Fruit fly (Drosophila melanogaster) whole organism, adult: ENCODE measurements around the gene CG34179.

Experiments
- CG11617 ChIP-seq: fragments of 200-800 bp; sonication (Bioruptor generic); optimal IDR thresholded peaks from 2 replicates; lab custom pipeline; 2017; ENCODE audit warnings: mild to moderate bottlenecking, missing biosample characterization, missing genetic modification reagents, missing genetic modification characterization
- CG14711 ChIP-seq: fragments of 200-800 bp; sonication (Bioruptor generic); optimal IDR thresholded peaks from 2 replicates; lab custom pipeline; 2018; ENCODE audit warnings: missing biosample characterization, mild to moderate bottlenecking, missing genetic modification characterization, moderate library complexity
- CG1620 ChIP-seq: fragments of 200-800 bp; sonication (Bioruptor generic); optimal IDR thresholded peaks from 2 replicates; lab custom pipeline; 2016; ENCODE audit warnings: missing biosample characterization, missing genetic modification characterization
- CG7045 ChIP-seq: fragments of 200-800 bp; sonication (Bioruptor generic); optimal IDR thresholded peaks from 2 replicates; lab custom pipeline; 2017; ENCODE audit warnings: missing biosample characterization, mild to moderate bottlenecking, missing genetic modification characterization
- Clk ChIP-seq: fragments of 200-800 bp; sonication (Bioruptor generic); optimal IDR thresholded peaks from 2 replicates; lab custom pipeline; 2017; ENCODE audit warnings: missing biosample characterization, missing genetic modification characterization
- cnc ChIP-seq, 2 experiments: fragments of >200 bp; optimal IDR thresholded peaks; 2 replicates each; lab custom pipeline; 2017
- kay ChIP-seq: fragments of 200-800 bp; sonication (Bioruptor generic); peaks from one replicate; lab custom pipeline; 2016; ENCODE audit warnings: missing biosample characterization, missing genetic modification characterization, borderline replicate concordance
- ovo ChIP-seq: fragments of 200-800 bp; sonication (Bioruptor generic); optimal IDR thresholded peaks from 2 replicates; lab custom pipeline; 2016; ENCODE audit warnings: missing biosample characterization, missing genetic modification characterization
- pad ChIP-seq: fragments of 200-800 bp; sonication (Bioruptor generic); optimal IDR thresholded peaks from 3 replicates; lab custom pipeline; 2017; ENCODE audit warnings: missing biosample characterization, missing genetic modification characterization, mild to moderate bottlenecking, moderate library complexity, missing genetic modification reagents
- tj ChIP-seq: fragments of 200-800 bp; sonication (Bioruptor generic); optimal IDR thresholded peaks from 3 replicates; lab custom pipeline; 2017; ENCODE audit warnings: missing biosample characterization, mild to moderate bottlenecking, missing genetic modification characterization, moderate library complexity
- toe ChIP-seq: fragments of 200-800 bp; sonication (Bioruptor generic); optimal IDR thresholded peaks from 2 replicates; lab custom pipeline; 2016; ENCODE audit warnings: missing biosample characterization, missing genetic modification characterization

dm6 chr2L:6082157-6082645 lies 33.7 kb upstream of the CG34179 start, which contains the start of gene Kr-h1:
- TF ChIP-seq CG7045 (no peak), ovo (no peak), kay (GFP tag; lab: Kevin White, UChicago) (no peak), toe (GFP tag; lab: Kevin White, UChicago) (no peak), CG11617 (GFP tag; lab: Kevin White, UChicago) (no peak), CG14711 (tag; lab: Kevin White, UChicago) (peak; percentile 21), CG1620 (GFP tag; lab: Kevin White, UChicago) (no peak), tj (GFP tag; lab: Kevin White, UChicago) (peak; percentile 78), cnc (optimal IDR thresholded peaks at IDR 0.05; lab: Kevin White, UChicago) (peak; percentile 64 to 95), pad (no peak), Clk (GFP tag; lab: Kevin White, UChicago) (no peak)
